Fruit fly (Drosophila melanogaster) whole organism, wandering third instar larva: ENCODE measurements around the gene CG9286.

Source experiments
- CG32264 ChIP-seq: fragments of 200-800 bp; sonication (Bioruptor generic); optimal IDR thresholded peaks from 2 replicates; lab custom pipeline; 2016; ENCODE audit warnings: missing biosample characterization, missing genetic modification characterization
- Dfd ChIP-seq: fragments of >200 bp; optimal IDR thresholded peaks from 2 replicates; lab custom pipeline; 2017; ENCODE audit warnings: missing biosample characterization, missing genetic modification characterization
- Hr78 ChIP-seq: fragments of >200 bp; optimal IDR thresholded peaks from 2 replicates; lab custom pipeline; 2017; ENCODE audit warnings: missing biosample characterization, missing genetic modification characterization
- Jra ChIP-seq: sonication (Bioruptor generic); optimal IDR thresholded peaks from 2 replicates; lab custom pipeline; 2016; ENCODE audit warnings: missing biosample characterization, missing genetic modification characterization
- N ChIP-seq: fragments of >200 bp; optimal IDR thresholded peaks from 2 replicates; lab custom pipeline; 2018; ENCODE audit warnings: missing biosample characterization, missing external identifiers, missing genetic modification characterization
- dmrt93B ChIP-seq: fragments of 200-800 bp; sonication (Bioruptor generic); optimal IDR thresholded peaks from 2 replicates; lab custom pipeline; 2018; ENCODE audit warnings: missing biosample characterization, mild to moderate bottlenecking, missing genetic modification characterization
- dsf ChIP-seq: sonication (Bioruptor generic); optimal IDR thresholded peaks from 2 replicates; lab custom pipeline; 2016; ENCODE audit warnings: missing biosample characterization, missing genetic modification characterization, borderline replicate concordance
- ey ChIP-seq: fragments of 200-800 bp; sonication (Bioruptor generic); optimal IDR thresholded peaks from 2 replicates; lab custom pipeline; 2016; ENCODE audit warnings: missing biosample characterization, missing genetic modification characterization
- foxo ChIP-seq, 2 experiments: fragments of 200-800 bp; sonication (Bioruptor generic); optimal IDR thresholded peaks; 2 replicates in 1 of 2; 3 replicates in 1 of 2; lab custom pipeline; 2016 to 2017; ENCODE audit warnings: missing biosample characterization in 2 of 2, missing genetic modification characterization in 2 of 2
- psq ChIP-seq: fragments of 200-800 bp; sonication (Bioruptor generic); optimal IDR thresholded peaks from 3 replicates; lab custom pipeline; 2017; ENCODE audit warnings: missing biosample characterization, mild to moderate bottlenecking, missing genetic modification characterization, moderate library complexity

- no peak for TF ChIP-seq Hr78 (GFP tag; lab: Kevin White, UChicago)
- no peak for TF ChIP-seq dsf (GFP tag; lab: Kevin White, UChicago)
- TF ChIP-seq foxo (GFP tag; optimal IDR thresholded peaks at IDR 0.05; lab: Kevin White, UChicago), result no peak
- no peak for TF ChIP-seq dmrt93B (GFP tag; lab: Kevin White, UChicago)
- no peak for TF ChIP-seq psq
- no peak for TF ChIP-seq CG32264 (GFP tag; lab: Kevin White, UChicago)
- TF ChIP-seq Jra, result no peak
- no peak for TF ChIP-seq Dfd (GFP tag; lab: Kevin White, UChicago)
- no peak for TF ChIP-seq N (GFP tag; lab: Kevin White, UChicago)
- no peak for TF ChIP-seq ey
Measured at dm6 chr3R:13782035-13782434, 1.3 kb downstream of the CG9286 start, which contains the start of gene Dip-B.
